Worm (Caenorhabditis elegans): Measurements from ENCODE around the gene srt-29.
A peak's percentile ranks its signal among the peaks of the same experiment; 100 is the strongest.

The srt-29 gene

DNA sequence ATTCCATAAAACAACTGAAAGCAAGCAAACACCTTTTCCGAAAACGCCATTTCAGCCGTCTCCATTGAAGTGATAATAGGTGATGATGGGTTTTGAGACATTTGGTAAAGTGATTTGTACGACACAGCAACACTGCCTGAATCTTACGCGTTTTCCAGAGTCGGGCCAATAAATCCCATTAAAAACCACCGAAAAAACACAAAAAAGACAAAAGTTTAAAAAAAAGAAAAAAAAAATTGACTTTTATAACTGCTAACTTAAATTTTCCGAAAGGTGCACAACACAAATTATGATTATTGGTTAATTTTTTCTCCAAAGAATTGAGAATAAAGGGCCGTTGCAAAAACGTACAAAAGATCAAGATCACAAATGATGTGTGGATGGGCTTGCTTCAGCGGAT is 15.4 kb upstream of the srt-29 start, which contains the start of gene srg-57:
TSS of gene srg-57 (minus strand) at position 101 of the 400 bp plus-strand sequence.
- TF ChIP-seq B0310.2 (tag; optimal IDR thresholded peaks at IDR 0.05) = no peak
- no peak for TF ChIP-seq scrt-1 (GFP tag; IDR thresholded peaks at IDR 0.05)
- TF ChIP-seq tbx-37 (GFP tag; conservative IDR thresholded peaks at IDR 0.05) = no peak
- no peak for TF ChIP-seq hmbx-1 (tag; optimal IDR thresholded peaks at IDR 0.05)
- no peak for TF ChIP-seq F13C5.2 (tag; optimal IDR thresholded peaks at IDR 0.05)
- TF ChIP-seq hnd-1 (tag; optimal IDR thresholded peaks at IDR 0.05) = no peak
- no peak for TF ChIP-seq tbx-11 (GFP tag; IDR thresholded peaks at IDR 0.05)
- TF ChIP-seq tra-4 (tag; optimal IDR thresholded peaks at IDR 0.05) = no peak
- no peak for TF ChIP-seq aly-1 (tag; optimal IDR thresholded peaks at IDR 0.05)
- no peak for TF ChIP-seq ceh-36 (tag; optimal IDR thresholded peaks at IDR 0.05)
- no peak for TF ChIP-seq ama-1 (optimal IDR thresholded peaks at IDR 0.05)
- TF ChIP-seq flt-1 (GFP tag; IDR thresholded peaks at IDR 0.05) = no peak
- no peak for TF ChIP-seq pes-1 (GFP tag; IDR thresholded peaks at IDR 0.05)

- TF ChIP-seq ceh-36 (tag; optimal IDR thresholded peaks at IDR 0.05) (no peak), tbx-37 (GFP tag; conservative IDR thresholded peaks at IDR 0.05) (no peak)
Measured at ce11 chrV:2730784-2731480, 12.0 kb upstream of the srt-29 start, which contains the start of gene dod-3. Gene dod-3, minus strand, starts transcription at chrV:2731098.

- no peak for TF ChIP-seq tra-4 (tag; optimal IDR thresholded peaks at IDR 0.05)
- TF ChIP-seq hmbx-1 (tag; optimal IDR thresholded peaks at IDR 0.05) = no peak
- no peak for TF ChIP-seq tbx-11 (GFP tag; IDR thresholded peaks at IDR 0.05)
- TF ChIP-seq pes-1 (GFP tag; IDR thresholded peaks at IDR 0.05) = no peak
- no peak for TF ChIP-seq ama-1 (optimal IDR thresholded peaks at IDR 0.05)
- no peak for TF ChIP-seq tbx-37 (GFP tag; conservative IDR thresholded peaks at IDR 0.05)
Measured at ce11 chrV:2728236-2728635, 9.3 kb upstream of the srt-29 start, which contains the start of gene str-33. Gene str-33, plus strand, starts transcription at chrV:2728536.

- TF ChIP-seq hmbx-1 (tag; optimal IDR thresholded peaks at IDR 0.05) = no peak
Measured at ce11 chrV:2727101-2727500, 8.2 kb upstream of the srt-29 start, which contains the start of gene str-13. Gene str-13, minus strand, starts transcription at chrV:2727201.

- no peak for TF ChIP-seq ets-7 (tag; optimal IDR thresholded peaks at IDR 0.05)
- no peak for TF ChIP-seq ceh-13 (GFP tag; optimal IDR thresholded peaks at IDR 0.05)
- TF ChIP-seq aly-1 (tag; optimal IDR thresholded peaks at IDR 0.05) = no peak
- TF ChIP-seq B0310.2 (tag; optimal IDR thresholded peaks at IDR 0.05) = no peak
- TF ChIP-seq flt-1 (GFP tag; IDR thresholded peaks at IDR 0.05) = no peak
- no peak for TF ChIP-seq pes-1 (GFP tag; IDR thresholded peaks at IDR 0.05)
- no peak for TF ChIP-seq scrt-1 (GFP tag; IDR thresholded peaks at IDR 0.05)
- TF ChIP-seq hmg-4 (GFP tag; optimal IDR thresholded peaks at IDR 0.05) = no peak
- TF ChIP-seq F13C5.2 (tag; optimal IDR thresholded peaks at IDR 0.05) = no peak
- no peak for TF ChIP-seq sea-1 (GFP tag; conservative IDR thresholded peaks at IDR 0.05)
- no peak for TF ChIP-seq tbx-11 (GFP tag; IDR thresholded peaks at IDR 0.05)
- TF ChIP-seq hmbx-1 (tag; optimal IDR thresholded peaks at IDR 0.05) = no peak
- TF ChIP-seq tra-4 (tag; optimal IDR thresholded peaks at IDR 0.05) = no peak
- no peak for TF ChIP-seq tbx-37 (GFP tag; conservative IDR thresholded peaks at IDR 0.05)
Measured at ce11 chrV:2725225-2725624, 6.3 kb upstream of the srt-29 start, which contains the start of gene srg-59. Gene srg-59, minus strand, starts transcription at chrV:2725325.

- TF ChIP-seq ets-7 (tag; optimal IDR thresholded peaks at IDR 0.05) (no peak), flt-1 (GFP tag; IDR thresholded peaks at IDR 0.05) (no peak), sea-1 (GFP tag; conservative IDR thresholded peaks at IDR 0.05) (no peak), aly-1 (tag; optimal IDR thresholded peaks at IDR 0.05) (no peak), hmbx-1 (tag; optimal IDR thresholded peaks at IDR 0.05) (no peak), ceh-36 (tag; optimal IDR thresholded peaks at IDR 0.05) (no peak), hnd-1 (tag; optimal IDR thresholded peaks at IDR 0.05) (no peak), ceh-13 (GFP tag; optimal IDR thresholded peaks at IDR 0.05) (no peak), ama-1 (optimal IDR thresholded peaks at IDR 0.05) (no peak), scrt-1 (GFP tag; IDR thresholded peaks at IDR 0.05) (no peak), hmg-4 (GFP tag; optimal IDR thresholded peaks at IDR 0.05) (no peak), F13C5.2 (tag; optimal IDR thresholded peaks at IDR 0.05) (no peak)
Measured at ce11 chrV:2722555-2722954, 3.6 kb upstream of the srt-29 start, which contains the start of gene srg-60. Gene srg-60, minus strand, starts transcription at chrV:2722655.

DNA sequence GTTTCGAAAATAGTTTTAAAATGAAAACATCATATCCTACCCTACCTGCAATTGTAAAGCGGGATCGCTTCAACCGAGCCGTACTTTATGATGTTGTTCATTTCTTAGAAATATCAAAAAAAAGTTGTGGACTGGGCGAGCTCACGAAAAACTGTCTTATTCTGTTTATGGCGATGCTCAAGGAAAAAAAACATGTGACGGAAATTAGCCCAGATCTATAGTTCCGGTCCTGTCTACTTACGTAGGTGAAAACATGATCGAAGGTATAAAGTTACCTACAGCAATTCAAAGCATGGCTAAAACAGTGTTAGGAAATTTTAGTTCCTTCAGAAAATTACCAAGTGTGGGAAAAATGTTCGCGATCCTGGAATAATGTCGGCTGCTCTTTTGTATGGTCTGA is 1.8 kb upstream of the srt-29 start, which contains the start of gene srt-27:
TSS of gene srt-27 (minus strand) at position 101 of the 400 bp plus-strand sequence.
- TF ChIP-seq tbx-11 (GFP tag; IDR thresholded peaks at IDR 0.05) (no peak), B0310.2 (tag; optimal IDR thresholded peaks at IDR 0.05) (no peak), hnd-1 (tag; optimal IDR thresholded peaks at IDR 0.05) (no peak), flt-1 (GFP tag; IDR thresholded peaks at IDR 0.05) (no peak), pes-1 (GFP tag; IDR thresholded peaks at IDR 0.05) (no peak), tbx-37 (GFP tag; conservative IDR thresholded peaks at IDR 0.05) (no peak), ama-1 (optimal IDR thresholded peaks at IDR 0.05) (no peak), hmg-4 (GFP tag; optimal IDR thresholded peaks at IDR 0.05) (no peak), tra-4 (tag; optimal IDR thresholded peaks at IDR 0.05) (no peak), ceh-36 (tag; optimal IDR thresholded peaks at IDR 0.05) (no peak), ets-7 (tag; optimal IDR thresholded peaks at IDR 0.05) (no peak), scrt-1 (GFP tag; IDR thresholded peaks at IDR 0.05) (no peak), hmbx-1 (tag; optimal IDR thresholded peaks at IDR 0.05) (no peak), ceh-13 (GFP tag; optimal IDR thresholded peaks at IDR 0.05) (no peak), sea-1 (GFP tag; conservative IDR thresholded peaks at IDR 0.05) (no peak), aly-1 (tag; optimal IDR thresholded peaks at IDR 0.05) (no peak), F13C5.2 (tag; optimal IDR thresholded peaks at IDR 0.05) (no peak)

- TF ChIP-seq hnd-1 (tag; optimal IDR thresholded peaks at IDR 0.05) (no peak), sea-1 (GFP tag; conservative IDR thresholded peaks at IDR 0.05) (0 out of 2 replicates have a peak, but pooled peaks have one; percentile 32)
Measured at ce11 chrV:2716933-2717332, 2.0 kb downstream of the srt-29 start.

All from whole organism, early embryonic.